Worm (Caenorhabditis elegans) whole organism, L4 larva: ENCODE measurements around the gene ZC84.7.

ENCODE experiments used
- R02D3.7 ChIP-seq: fragments of 150-350 bp; sonication (generic microtip); optimal IDR thresholded peaks from 3 replicates; lab custom pipeline; 2014; ENCODE audit warnings: missing biosample characterization, missing genetic modification characterization
- daf-19 ChIP-seq: fragments of 200-800 bp; sonication (Bioruptor generic); conservative IDR thresholded peaks from 2 replicates; pipeline ENCODE4 v1.3.6; 2022; ENCODE audit warnings: missing genetic modification characterization, missing compliant biosample characterization
- mxl-2 ChIP-seq: fragments of 200-800 bp; sonication (Bioruptor generic); conservative IDR thresholded peaks from 2 replicates; pipeline ENCODE4 v1.3.6; 2022; ENCODE audit warnings: missing genetic modification reagents, missing genetic modification characterization, missing compliant biosample characterization
- nhr-28 ChIP-seq: fragments of 150-350 bp; optimal IDR thresholded peaks from 2 replicates; lab custom pipeline; 2014; ENCODE audit warnings: missing biosample characterization, missing genetic modification characterization
- pqm-1 ChIP-seq: sonication (generic microtip); optimal IDR thresholded peaks from 2 replicates; lab custom pipeline; 2017; ENCODE audit warnings: missing biosample characterization, missing genetic modification characterization
- snpc-4 ChIP-seq: fragments of 150-350 bp; optimal IDR thresholded peaks from 2 replicates; lab custom pipeline; 2014; ENCODE audit warnings: missing biosample characterization, missing genetic modification characterization

DNA sequence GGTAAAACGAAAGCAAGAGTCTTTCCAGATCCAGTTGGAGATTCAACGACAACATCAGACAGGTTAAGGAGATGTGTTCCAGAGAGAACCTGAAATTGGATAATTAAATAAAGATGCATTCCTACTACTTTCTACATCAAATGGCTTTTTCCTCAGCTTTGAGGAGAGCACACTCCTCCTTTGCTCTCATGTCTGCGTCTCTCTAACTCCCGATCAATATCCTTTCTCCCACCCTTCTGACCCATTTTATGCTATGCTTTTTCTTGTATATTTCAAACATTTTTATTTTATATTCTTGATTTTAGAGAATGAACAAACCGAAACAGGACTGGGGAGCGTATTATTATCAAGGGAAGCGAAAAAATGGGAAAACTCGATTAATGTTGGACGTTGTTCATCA is 41.9 kb upstream of the ZC84.7 start, which contains the start of gene ZK512.11:
- TF ChIP-seq daf-19 (GFP tag; lab: Robert Waterston, UW) = no peak
- no peak for TF ChIP-seq mxl-2 (GFP tag; lab: Robert Waterston, UW)
- no peak for TF ChIP-seq R02D3.7 (tag; lab: Kevin White, UChicago)
- no peak for TF ChIP-seq pqm-1
- TF ChIP-seq nhr-28 (tag; lab: Kevin White, UChicago) = no peak
- TF ChIP-seq snpc-4 (tag; lab: Kevin White, UChicago) = no peak
